1 fruit fly cellular context compared by ENCODE assay signal in the genomic region with DNA sequence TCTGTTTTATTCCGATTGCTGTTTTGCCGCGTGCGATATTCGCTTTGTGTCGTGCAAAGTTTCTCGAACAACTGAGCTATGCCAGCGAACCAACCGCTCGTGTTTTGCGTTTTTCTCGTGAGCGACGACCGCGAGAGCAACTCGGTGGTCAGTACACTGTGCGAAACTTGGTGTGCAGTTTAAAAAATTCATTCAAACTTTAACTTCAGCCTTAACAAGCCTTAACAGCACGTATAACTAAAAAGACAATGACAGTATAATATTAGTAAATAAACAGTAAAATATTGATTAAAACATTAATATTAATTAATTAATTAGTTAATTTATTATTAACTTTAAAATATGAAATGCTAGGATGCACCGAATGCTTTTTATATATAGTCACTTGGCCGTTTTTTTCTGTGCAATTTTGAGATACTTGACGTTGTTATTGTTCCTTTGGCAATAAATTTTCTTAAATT.
TF ChIP-seq lines count a peak whose summit lies in the region.

A gene (minus strand): TSS at position 77 of the 461 bp plus-strand sequence.

TF ChIP-seq in whole organism, embryonic, 481 proteins besides CTCF, POLR2A, EP300 and RAD21 (continued from another document):
- peak; percentile 40 for TF ChIP-seq ind (GFP tag; optimal IDR thresholded peaks at IDR 0.05; lab: Kevin White, UChicago)
- peak; percentile 48; the same call in 1 of the 3 replicates for TF ChIP-seq Dbx (GFP tag; IDR thresholded peaks at IDR 0.05; lab: Robert Waterston, UW)
- peak; percentile 71; the same call in 1 of the 3 replicates for TF ChIP-seq CG34422 (GFP tag; IDR thresholded peaks at IDR 0.05; lab: Robert Waterston, UW)
- no peak for TF ChIP-seq CG6254 (GFP tag; optimal IDR thresholded peaks at IDR 0.05; lab: Kevin White, UChicago)
- no peak for TF ChIP-seq NK7.1 (GFP tag; optimal IDR thresholded peaks at IDR 0.05; lab: Kevin White, UChicago)
- peak; percentile 33 for TF ChIP-seq fd96Cb (tag; optimal IDR thresholded peaks at IDR 0.05; lab: Kevin White, UChicago)
- no peak for TF ChIP-seq Bdp1 (GFP tag; optimal IDR thresholded peaks at IDR 0.05; lab: Kevin White, UChicago)
- peak; percentile 38 for TF ChIP-seq Max (GFP tag; optimal IDR thresholded peaks at IDR 0.05; lab: Kevin White, UChicago)
- peak; percentile 90 for TF ChIP-seq Med (GFP tag; lab: Kevin White, UChicago)
- TF ChIP-seq CG31441 (GFP tag; IDR thresholded peaks at IDR 0.05; lab: Robert Waterston, UW): peak; percentile 49; the same call in 1 of the 2 replicates
- TF ChIP-seq Chrac-16 (GFP tag; optimal IDR thresholded peaks at IDR 0.05; lab: Kevin White, UChicago): no peak
- TF ChIP-seq Gsc (GFP tag; IDR thresholded peaks at IDR 0.05; lab: Robert Waterston, UW): no peak
- no peak for TF ChIP-seq NC2α (GFP tag; optimal IDR thresholded peaks at IDR 0.05; lab: Kevin White, UChicago)
- TF ChIP-seq ci (GFP tag; IDR thresholded peaks at IDR 0.05; lab: Robert Waterston, UW): 0 out of 3 replicates have a peak, but pooled peaks have one; percentile 13
- peak; percentile 61; the same call in 2 of the 3 replicates for TF ChIP-seq row (GFP tag; IDR thresholded peaks at IDR 0.05; lab: Robert Waterston, UW)
- TF ChIP-seq schlank (tag; optimal IDR thresholded peaks at IDR 0.05; lab: Kevin White, UChicago): peak; percentile 4
- TF ChIP-seq CG10462 (GFP tag; optimal IDR thresholded peaks at IDR 0.05; lab: Kevin White, UChicago): no peak
- TF ChIP-seq ase (GFP tag; IDR thresholded peaks at IDR 0.05; lab: Robert Waterston, UW): peak; percentile 23; the same call in 1 of the 3 replicates
- TF ChIP-seq Hand (GFP tag; optimal IDR thresholded peaks at IDR 0.05; lab: Kevin White, UChicago): no peak
- TF ChIP-seq grau (tag; optimal IDR thresholded peaks at IDR 0.05; lab: Kevin White, UChicago): peak; percentile 72
- no peak for TF ChIP-seq Kr (GFP tag; optimal IDR thresholded peaks at IDR 0.05; lab: Kevin White, UChicago)
- TF ChIP-seq CG15696 (tag; optimal IDR thresholded peaks at IDR 0.05; lab: Kevin White, UChicago): no peak
- no peak for TF ChIP-seq CG6175 (GFP tag; IDR thresholded peaks at IDR 0.05; lab: Robert Waterston, UW)
- peak; percentile 48 for TF ChIP-seq lmd (GFP tag; IDR thresholded peaks at IDR 0.05; lab: Robert Waterston, UW)
- TF ChIP-seq Trl (optimal IDR thresholded peaks at IDR 0.05; lab: Kevin White, UChicago): no peak
- TF ChIP-seq Trl (GFP tag; optimal IDR thresholded peaks at IDR 0.05; lab: Kevin White, UChicago): no peak
- TF ChIP-seq CG1647 (GFP tag; optimal IDR thresholded peaks at IDR 0.05; lab: Kevin White, UChicago): no peak
- peak; percentile 64 for TF ChIP-seq CG13775 (GFP tag; optimal IDR thresholded peaks at IDR 0.05; lab: Kevin White, UChicago)
- no peak for TF ChIP-seq Camta (GFP tag; optimal IDR thresholded peaks at IDR 0.05; lab: Kevin White, UChicago)
- peak; percentile 50 for TF ChIP-seq CG18599 (GFP tag; optimal IDR thresholded peaks at IDR 0.05; lab: Kevin White, UChicago)
- TF ChIP-seq odd (GFP tag; optimal IDR thresholded peaks at IDR 0.05; lab: Kevin White, UChicago): peak; percentile 25
- TF ChIP-seq CG7839 (tag; optimal IDR thresholded peaks at IDR 0.05; lab: Kevin White, UChicago): peak; percentile 67
- peak; percentile 49 for TF ChIP-seq CG10209 (GFP tag; optimal IDR thresholded peaks at IDR 0.05; lab: Kevin White, UChicago)
- TF ChIP-seq CG2120 (GFP tag; optimal IDR thresholded peaks at IDR 0.05; lab: Kevin White, UChicago): peak; percentile 50
- peak; percentile 1 for TF ChIP-seq CG17359 (tag; optimal IDR thresholded peaks at IDR 0.05; lab: Kevin White, UChicago)
- TF ChIP-seq Jarid2 (GFP tag; optimal IDR thresholded peaks at IDR 0.05; lab: Kevin White, UChicago): peak; percentile 63
- no peak for TF ChIP-seq prd (optimal IDR thresholded peaks at IDR 0.05; lab: Kevin White, UChicago)
- peak; percentile 12; the same call in 1 of the 3 replicates for TF ChIP-seq prd (GFP tag; IDR thresholded peaks at IDR 0.05; lab: Robert Waterston, UW)
- TF ChIP-seq CG11695 (GFP tag; IDR thresholded peaks at IDR 0.05; lab: Robert Waterston, UW): peak; percentile 36; the same call in 1 of the 3 replicates
- no peak for TF ChIP-seq gsb-n (tag; optimal IDR thresholded peaks at IDR 0.05; lab: Kevin White, UChicago)
- TF ChIP-seq pan (optimal IDR thresholded peaks at IDR 0.05; lab: Kevin White, UChicago): no peak
- TF ChIP-seq pan (GFP tag; optimal IDR thresholded peaks at IDR 0.05 in 1 of 2, IDR thresholded peaks at IDR 0.05 in 1 of 2): peak in 1 of 2 experiments; percentile 53
- TF ChIP-seq Aef1 (GFP tag; IDR thresholded peaks at IDR 0.05; lab: Robert Waterston, UW): no peak
- peak; percentile 38 for TF ChIP-seq CG15514 (GFP tag; optimal IDR thresholded peaks at IDR 0.05; lab: Kevin White, UChicago)
- peak; percentile 48 for TF ChIP-seq CG18619 (GFP tag; optimal IDR thresholded peaks at IDR 0.05; lab: Kevin White, UChicago)
- 0 out of 3 replicates have a peak, but pooled peaks have one; percentile 70 for TF ChIP-seq CG3726 (GFP tag; IDR thresholded peaks at IDR 0.05; lab: Robert Waterston, UW)
- TF ChIP-seq CG9437 (GFP tag; optimal IDR thresholded peaks at IDR 0.05; lab: Kevin White, UChicago): peak; percentile 44
- peak; percentile 7 for TF ChIP-seq CG2678 (tag; optimal IDR thresholded peaks at IDR 0.05; lab: Kevin White, UChicago)
- TF ChIP-seq tna (GFP tag; IDR thresholded peaks at IDR 0.05; lab: Robert Waterston, UW; ENCODE audit: partially characterized antibody): no peak
- TF ChIP-seq Ets65A (GFP tag; lab: Kevin White, UChicago): peak; percentile 95
- TF ChIP-seq CG30403 (GFP tag; optimal IDR thresholded peaks at IDR 0.05; lab: Kevin White, UChicago): peak; percentile 50
- peak; percentile 63 for TF ChIP-seq PHDP (tag; optimal IDR thresholded peaks at IDR 0.05; lab: Kevin White, UChicago)
- TF ChIP-seq CG16779 (GFP tag; IDR thresholded peaks at IDR 0.05; lab: Robert Waterston, UW): no peak
- TF ChIP-seq Blimp-1 (GFP tag; optimal IDR thresholded peaks at IDR 0.05; lab: Kevin White, UChicago): no peak
- TF ChIP-seq lab (GFP tag; optimal IDR thresholded peaks at IDR 0.05; lab: Kevin White, UChicago): peak; percentile 48
- no peak for TF ChIP-seq ewg (GFP tag; optimal IDR thresholded peaks at IDR 0.05; lab: Kevin White, UChicago)
- TF ChIP-seq Hr39 (optimal IDR thresholded peaks at IDR 0.05; lab: Kevin White, UChicago): no peak
- TF ChIP-seq nau (GFP tag; optimal IDR thresholded peaks at IDR 0.05; lab: Kevin White, UChicago): no peak
- peak; percentile 50 for TF ChIP-seq nmo (GFP tag; optimal IDR thresholded peaks at IDR 0.05; lab: Kevin White, UChicago)
- peak; percentile 38 for TF ChIP-seq CG12391 (tag; optimal IDR thresholded peaks at IDR 0.05; lab: Kevin White, UChicago)
- TF ChIP-seq CG9727 (GFP tag; optimal IDR thresholded peaks at IDR 0.05; lab: Kevin White, UChicago): peak; percentile 72
- peak; percentile 72 for TF ChIP-seq CG3281 (GFP tag; optimal IDR thresholded peaks at IDR 0.05; lab: Kevin White, UChicago)
- TF ChIP-seq CG7745 (tag; optimal IDR thresholded peaks at IDR 0.05; lab: Kevin White, UChicago): no peak
- no peak for TF ChIP-seq CG12744 (GFP tag; optimal IDR thresholded peaks at IDR 0.05; lab: Kevin White, UChicago)
- peak; percentile 60 for TF ChIP-seq CG1233 (GFP tag; optimal IDR thresholded peaks at IDR 0.05; lab: Kevin White, UChicago)
- TF ChIP-seq CG32772 (GFP tag; IDR thresholded peaks at IDR 0.05; lab: Robert Waterston, UW): no peak
- TF ChIP-seq ara (GFP tag; IDR thresholded peaks at IDR 0.05; lab: Robert Waterston, UW): no peak
- TF ChIP-seq CG2202 (tag; optimal IDR thresholded peaks at IDR 0.05; lab: Kevin White, UChicago): no peak
- peak; percentile 73 for TF ChIP-seq Hmr (GFP tag; optimal IDR thresholded peaks at IDR 0.05; lab: Kevin White, UChicago)
- no peak for TF ChIP-seq CHES-1-like (GFP tag; optimal IDR thresholded peaks at IDR 0.05; lab: Kevin White, UChicago)
- no peak for TF ChIP-seq gro (GFP tag; optimal IDR thresholded peaks at IDR 0.05; lab: Kevin White, UChicago)
- TF ChIP-seq zen2 (GFP tag; IDR thresholded peaks at IDR 0.05; lab: Robert Waterston, UW; ENCODE audit: partially characterized antibody): no peak
- no peak for TF ChIP-seq jumu (GFP tag; optimal IDR thresholded peaks at IDR 0.05; lab: Kevin White, UChicago)
- peak; percentile 39 for TF ChIP-seq Hr3 (GFP tag; optimal IDR thresholded peaks at IDR 0.05; lab: Kevin White, UChicago)
- no peak for TF ChIP-seq CG34224 (GFP tag; IDR thresholded peaks at IDR 0.05; lab: Robert Waterston, UW; ENCODE audit: partially characterized antibody)
- TF ChIP-seq NFAT (GFP tag; IDR thresholded peaks at IDR 0.05; lab: Robert Waterston, UW): peak; percentile 57
- TF ChIP-seq D19B (GFP tag; optimal IDR thresholded peaks at IDR 0.05; lab: Kevin White, UChicago): peak; percentile 56
- TF ChIP-seq CG17328 (GFP tag; IDR thresholded peaks at IDR 0.05; lab: Robert Waterston, UW): 0 out of 2 replicates have a peak, but pooled peaks have one; percentile 17
- TF ChIP-seq HmgZ (tag; optimal IDR thresholded peaks at IDR 0.05; lab: Kevin White, UChicago): no peak
- 0 out of 2 replicates have a peak, but pooled peaks have one; percentile 20 for TF ChIP-seq Ptx1 (GFP tag; IDR thresholded peaks at IDR 0.05; lab: Robert Waterston, UW)
- no peak for TF ChIP-seq Atf-2 (GFP tag; optimal IDR thresholded peaks at IDR 0.05; lab: Kevin White, UChicago)
- no peak for TF ChIP-seq CG15479 (GFP tag; optimal IDR thresholded peaks at IDR 0.05; lab: Kevin White, UChicago)
- TF ChIP-seq Oli (tag; optimal IDR thresholded peaks at IDR 0.05; lab: Kevin White, UChicago): peak; percentile 63
- TF ChIP-seq otp (GFP tag; IDR thresholded peaks at IDR 0.05; lab: Robert Waterston, UW): no peak
- TF ChIP-seq Xbp1 (GFP tag; optimal IDR thresholded peaks at IDR 0.05; lab: Kevin White, UChicago): peak; percentile 7
- TF ChIP-seq CG11456 (GFP tag; IDR thresholded peaks at IDR 0.05; lab: Robert Waterston, UW): 0 out of 3 replicates have a peak, but pooled peaks have one; percentile 25
- no peak for TF ChIP-seq pb (GFP tag; optimal IDR thresholded peaks at IDR 0.05; lab: Kevin White, UChicago)
- peak; percentile 30; the same call in 2 of the 3 replicates for TF ChIP-seq tgo (GFP tag; IDR thresholded peaks at IDR 0.05; lab: Robert Waterston, UW)
- TF ChIP-seq CG12071 (GFP tag; optimal IDR thresholded peaks at IDR 0.05; lab: Kevin White, UChicago): no peak
- TF ChIP-seq CG4424 (GFP tag; optimal IDR thresholded peaks at IDR 0.05; lab: Kevin White, UChicago): peak; percentile 34
- TF ChIP-seq CG10274 (GFP tag; optimal IDR thresholded peaks at IDR 0.05; lab: Kevin White, UChicago): peak; percentile 50
- peak; percentile 48; the same call in 1 of the 2 replicates for TF ChIP-seq Ada2b (GFP tag; IDR thresholded peaks at IDR 0.05; lab: Robert Waterston, UW)
TF ChIP-seq in whole organism, embryonic: peak in this region for 116.
